Worm (Caenorhabditis elegans) whole organism, L2 larva: ENCODE measurements around the gene ints-6.

Experiments
- ZK546.5 ChIP-seq: sonication (generic microtip); optimal IDR thresholded peaks from 2 replicates; lab custom pipeline; 2017; ENCODE audit warnings: missing biosample characterization, missing genetic modification characterization
- alr-1 ChIP-seq: fragments of 150-350 bp; optimal IDR thresholded peaks from 2 replicates; lab custom pipeline; 2014; ENCODE audit warnings: missing biosample characterization, missing genetic modification characterization
- ceh-82 ChIP-seq: fragments of 150-350 bp; optimal IDR thresholded peaks from 2 replicates; lab custom pipeline; 2014; ENCODE audit warnings: missing biosample characterization, missing genetic modification characterization
- fos-1 ChIP-seq: fragments of 150-350 bp; optimal IDR thresholded peaks from 2 replicates; lab custom pipeline; 2014; ENCODE audit warnings: missing biosample characterization, missing genetic modification characterization
- lin-13 ChIP-seq: fragments of 150-350 bp; optimal IDR thresholded peaks from 2 replicates; lab custom pipeline; 2014; ENCODE audit warnings: missing biosample characterization, missing genetic modification reagents, missing genetic modification characterization
- lin-39 ChIP-seq: fragments of 150-350 bp; optimal IDR thresholded peaks from 2 replicates; lab custom pipeline; 2014; ENCODE audit warnings: missing biosample characterization, missing genetic modification reagents, missing genetic modification characterization
- mbf-1 ChIP-seq: sonication (generic microtip); optimal IDR thresholded peaks from 2 replicates; lab custom pipeline; 2017; ENCODE audit warnings: missing biosample characterization, missing genetic modification characterization
- nhr-237 ChIP-seq: fragments of 150-350 bp; optimal IDR thresholded peaks from 2 replicates; lab custom pipeline; 2014; ENCODE audit warnings: missing biosample characterization, missing genetic modification characterization
- nhr-25 ChIP-seq: fragments of 150-350 bp; sonication (generic microtip); optimal IDR thresholded peaks from 3 replicates; lab custom pipeline; 2014; ENCODE audit warnings: missing biosample characterization, missing genetic modification characterization
- snpc-4 ChIP-seq: fragments of 150-350 bp; optimal IDR thresholded peaks from 2 replicates; lab custom pipeline; 2014; ENCODE audit warnings: missing biosample characterization, missing genetic modification characterization
- unc-39 ChIP-seq: fragments of 150-350 bp; optimal IDR thresholded peaks from 2 replicates; lab custom pipeline; 2014; ENCODE audit warnings: missing biosample characterization, missing genetic modification characterization
- unc-55 ChIP-seq: fragments of 150-350 bp; sonication (generic microtip); optimal IDR thresholded peaks from 3 replicates; lab custom pipeline; 2014; ENCODE audit warnings: missing biosample characterization, missing genetic modification reagents, missing genetic modification characterization

ce11 chrIV:8648502-8648901, 43.0 kb upstream of the ints-6 start, which contains the start of gene cyp-33E1:
- TF ChIP-seq unc-55 (GFP tag; lab: Kevin White, UChicago) (no peak), lin-13 (GFP tag; lab: Kevin White, UChicago) (no peak), lin-39 (tag; lab: Kevin White, UChicago) (no peak), ZK546.5 (tag; lab: Kevin White, UChicago) (no peak), alr-1 (tag; lab: Kevin White, UChicago) (no peak), nhr-237 (tag; lab: Kevin White, UChicago) (no peak), snpc-4 (tag; lab: Kevin White, UChicago) (no peak), nhr-25 (tag; lab: Kevin White, UChicago) (no peak), unc-39 (tag; lab: Kevin White, UChicago) (no peak), fos-1 (tag; lab: Kevin White, UChicago) (no peak), ceh-82 (no peak), mbf-1 (tag; lab: Kevin White, UChicago) (no peak)
